Worm (Caenorhabditis elegans) whole organism, L2 larva: ENCODE measurements around the gene copz-1.
A peak's percentile ranks its signal among the peaks of the same experiment; 100 is the strongest.
"Not testable (repeated sequence)": the region's sequence is repeated elsewhere in the genome, so short reads cannot be mapped to it uniquely, and the experiment has no call there.

Source experiments
- R02D3.7 ChIP-seq: fragments of 150-350 bp; optimal IDR thresholded peaks from 2 replicates; lab custom pipeline; 2014; ENCODE audit warnings: missing biosample characterization, missing genetic modification characterization
- ZK546.5 ChIP-seq: sonication (generic microtip); optimal IDR thresholded peaks from 2 replicates; lab custom pipeline; 2017; ENCODE audit warnings: missing biosample characterization, missing genetic modification characterization
- aly-2 ChIP-seq: fragments of 150-350 bp; optimal IDR thresholded peaks from 2 replicates; lab custom pipeline; 2014; ENCODE audit warnings: missing biosample characterization, missing genetic modification characterization
- ama-1 ChIP-seq: fragments of 150-350 bp; optimal IDR thresholded peaks from 2 replicates; lab custom pipeline; 2018; ENCODE audit warnings: inconsistent platforms
- blmp-1 ChIP-seq: sonication (generic microtip); optimal IDR thresholded peaks from 2 replicates; lab custom pipeline; 2017; ENCODE audit warnings: missing genetic modification characterization, mild to moderate bottlenecking, missing compliant biosample characterization, antibody characterized with exemption, moderate library complexity; ENCODE audit not compliant: insufficient read depth
- crh-2 ChIP-seq: sonication (generic microtip); optimal IDR thresholded peaks from 2 replicates; lab custom pipeline; 2017; ENCODE audit warnings: missing biosample characterization, missing genetic modification characterization
- dmd-4 ChIP-seq: sonication (generic microtip); optimal IDR thresholded peaks from 2 replicates; lab custom pipeline; 2017; ENCODE audit warnings: missing biosample characterization, missing genetic modification characterization
- egl-27 ChIP-seq: sonication (generic microtip); optimal IDR thresholded peaks from 3 replicates; lab custom pipeline; 2017; ENCODE audit warnings: missing biosample characterization, missing genetic modification reagents, missing genetic modification characterization
- elt-3 ChIP-seq: sonication (generic microtip); optimal IDR thresholded peaks from 2 replicates; lab custom pipeline; 2017; ENCODE audit warnings: missing biosample characterization, missing genetic modification characterization
- fos-1 ChIP-seq: fragments of 150-350 bp; optimal IDR thresholded peaks from 2 replicates; lab custom pipeline; 2014; ENCODE audit warnings: missing biosample characterization, missing genetic modification characterization
- gmeb-1 ChIP-seq: fragments of 150-350 bp; optimal IDR thresholded peaks from 2 replicates; lab custom pipeline; 2014; ENCODE audit warnings: missing biosample characterization, missing genetic modification characterization
- lin-11 ChIP-seq: fragments of 150-350 bp; sonication (generic microtip); optimal IDR thresholded peaks from 2 replicates; lab custom pipeline; 2014; ENCODE audit warnings: missing biosample characterization, missing genetic modification characterization, inconsistent platforms, mixed read lengths
- lin-13 ChIP-seq: fragments of 150-350 bp; optimal IDR thresholded peaks from 2 replicates; lab custom pipeline; 2014; ENCODE audit warnings: missing biosample characterization, missing genetic modification reagents, missing genetic modification characterization
- lsy-2 ChIP-seq, 2 experiments: fragments of 150-350 bp in 1 of 2; sonication (generic microtip) in 1 of 2; optimal IDR thresholded peaks; 2 replicates each; lab custom pipeline; 2014 to 2017; ENCODE audit warnings: missing biosample characterization in 2 of 2, missing genetic modification characterization in 2 of 2
- mab-5 ChIP-seq: fragments of 150-350 bp; optimal IDR thresholded peaks from 2 replicates; lab custom pipeline; 2014; ENCODE audit warnings: missing biosample characterization, missing genetic modification characterization
- mbf-1 ChIP-seq: sonication (generic microtip); optimal IDR thresholded peaks from 2 replicates; lab custom pipeline; 2017; ENCODE audit warnings: missing biosample characterization, missing genetic modification characterization
- nhr-10 ChIP-seq: sonication (generic microtip); optimal IDR thresholded peaks from 2 replicates; lab custom pipeline; 2017; ENCODE audit warnings: missing biosample characterization, missing genetic modification characterization
- nhr-12 ChIP-seq: fragments of 150-350 bp; optimal IDR thresholded peaks from 2 replicates; lab custom pipeline; 2014; ENCODE audit warnings: missing biosample characterization, missing genetic modification characterization
- nhr-129 ChIP-seq: fragments of 150-350 bp; optimal IDR thresholded peaks from 2 replicates; lab custom pipeline; 2014; ENCODE audit warnings: missing biosample characterization, missing genetic modification characterization
- nhr-21 ChIP-seq: fragments of 150-350 bp; optimal IDR thresholded peaks from 2 replicates; lab custom pipeline; 2014; ENCODE audit warnings: missing biosample characterization, missing genetic modification characterization
- nhr-23 ChIP-seq: fragments of 150-350 bp; optimal IDR thresholded peaks from 2 replicates; lab custom pipeline; 2014; ENCODE audit warnings: missing biosample characterization, missing genetic modification reagents, missing genetic modification characterization
- nhr-25 ChIP-seq: fragments of 150-350 bp; sonication (generic microtip); optimal IDR thresholded peaks from 3 replicates; lab custom pipeline; 2014; ENCODE audit warnings: missing biosample characterization, missing genetic modification characterization
- sem-4 ChIP-seq: fragments of 150-350 bp; optimal IDR thresholded peaks from 2 replicates; lab custom pipeline; 2014; ENCODE audit warnings: missing biosample characterization, missing genetic modification reagents, missing genetic modification characterization
- skn-1 ChIP-seq: sonication (generic microtip); optimal IDR thresholded peaks from 2 replicates; lab custom pipeline; 2017; ENCODE audit warnings: missing biosample characterization, missing genetic modification characterization
- sma-9 ChIP-seq, 2 experiments: fragments of 150-350 bp in 1 of 2; sonication (generic microtip) in 1 of 2; optimal IDR thresholded peaks; 2 replicates each; lab custom pipeline; 2014 to 2016; ENCODE audit warnings: missing genetic modification characterization in 2 of 2, mild to moderate bottlenecking in 1 of 2, missing biosample characterization in 1 of 2, missing compliant biosample characterization in 1 of 2, missing genetic modification reagents in 1 of 2, moderate library complexity in 1 of 2
- snpc-4 ChIP-seq: fragments of 150-350 bp; optimal IDR thresholded peaks from 2 replicates; lab custom pipeline; 2014; ENCODE audit warnings: missing biosample characterization, missing genetic modification characterization
- unc-39 ChIP-seq: fragments of 150-350 bp; optimal IDR thresholded peaks from 2 replicates; lab custom pipeline; 2014; ENCODE audit warnings: missing biosample characterization, missing genetic modification characterization
- unc-55 ChIP-seq: fragments of 150-350 bp; sonication (generic microtip); optimal IDR thresholded peaks from 3 replicates; lab custom pipeline; 2014; ENCODE audit warnings: missing biosample characterization, missing genetic modification reagents, missing genetic modification characterization
- unc-62 ChIP-seq: fragments of 150-350 bp; optimal IDR thresholded peaks from 2 replicates; lab custom pipeline; 2014; ENCODE audit warnings: missing biosample characterization, missing genetic modification reagents, missing genetic modification characterization
- zag-1 ChIP-seq: fragments of 150-350 bp; optimal IDR thresholded peaks from 2 replicates; lab custom pipeline; 2014; ENCODE audit warnings: missing biosample characterization, missing genetic modification characterization
- ztf-1 ChIP-seq: fragments of 200-800 bp; sonication (Bioruptor generic); conservative IDR thresholded peaks from 2 replicates; pipeline ENCODE4 v1.3.6; 2022; ENCODE audit warnings: missing genetic modification characterization, missing compliant biosample characterization
- ztf-11 ChIP-seq: sonication (generic microtip); optimal IDR thresholded peaks from 2 replicates; lab custom pipeline; 2017; ENCODE audit warnings: missing biosample characterization, missing genetic modification characterization

Gene copz-1

DNA sequence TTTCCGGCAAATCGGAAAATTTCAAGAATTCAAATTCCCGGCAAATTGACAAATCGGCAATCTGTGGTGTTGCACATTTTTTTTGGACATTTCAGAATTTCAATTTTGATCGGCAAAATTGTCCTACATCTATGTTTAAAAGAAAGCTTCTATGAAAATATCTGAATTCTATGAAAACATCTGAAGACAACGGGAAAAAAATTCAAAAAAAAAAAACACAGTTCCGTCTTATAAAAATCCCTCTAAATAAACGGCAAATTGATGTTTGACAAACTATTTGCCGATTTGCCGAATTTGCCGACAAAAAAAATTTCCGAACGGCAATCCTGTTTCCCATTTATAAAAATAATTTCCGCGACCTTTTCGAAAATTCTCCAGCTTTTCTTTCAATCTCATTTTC is 41.7 kb downstream of the copz-1 start, which contains the start of gene F44F4.15:
Gene F44F4.15 (plus strand): TSS at position 301 of the 400 bp plus-strand sequence.
- no peak for TF ChIP-seq fos-1 (tag; lab: Kevin White, UChicago)
- TF ChIP-seq snpc-4 (tag; lab: Kevin White, UChicago), result no peak
- no peak for TF ChIP-seq sem-4
- no peak for TF ChIP-seq aly-2 (tag; lab: Kevin White, UChicago)
- TF ChIP-seq mab-5 (tag; lab: Kevin White, UChicago), result no peak
- no peak for TF ChIP-seq nhr-23
- TF ChIP-seq nhr-129, result no peak
- no peak for TF ChIP-seq nhr-25 (tag; lab: Kevin White, UChicago)
- TF ChIP-seq ztf-11, result no peak
- no peak for TF ChIP-seq lin-13 (GFP tag; lab: Kevin White, UChicago)
- no peak for TF ChIP-seq ztf-1
- TF ChIP-seq, all 48 proteins: peak for 0

DNA sequence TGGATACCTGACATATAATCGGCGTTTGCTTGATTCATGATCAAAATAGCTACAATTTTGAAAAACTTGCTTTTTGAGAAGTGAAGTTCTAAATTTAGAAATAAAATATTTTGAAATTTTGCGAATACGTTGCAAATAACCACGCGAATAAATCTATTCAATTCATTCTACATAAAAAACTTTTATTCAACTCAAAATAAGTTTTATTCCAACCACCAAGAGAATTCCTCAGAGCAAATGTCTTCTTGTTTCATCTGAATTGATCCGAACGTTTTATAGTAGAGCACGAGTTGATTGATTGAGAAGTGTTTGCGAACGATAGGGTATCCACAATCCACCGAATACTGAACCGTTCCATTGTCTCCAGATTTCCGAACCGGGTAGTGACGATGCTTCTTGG is 43.1 kb downstream of the copz-1 start, which contains the start of gene F44F4.9:
Gene F44F4.9 (minus strand): TSS at position 101 of the 400 bp plus-strand sequence.
- TF ChIP-seq blmp-1 (tag; lab: Kevin White, UChicago) (no peak), lin-13 (GFP tag; lab: Kevin White, UChicago) (no peak), nhr-21 (tag; lab: Kevin White, UChicago) (no peak), lsy-2 (tag; optimal IDR thresholded peaks at IDR 0.05; lab: Kevin White, UChicago) (no peak), ama-1 (no peak), elt-3 (no peak), skn-1 (no peak), mab-5 (tag; lab: Kevin White, UChicago) (no peak), nhr-23 (no peak), sma-9 (GFP tag; optimal IDR thresholded peaks at IDR 0.05; lab: Kevin White, UChicago) (no peak), sma-9 (tag; optimal IDR thresholded peaks at IDR 0.05; lab: Kevin White, UChicago) (no peak), lin-11 (tag; lab: Kevin White, UChicago) (no peak), snpc-4 (tag; lab: Kevin White, UChicago) (no peak), aly-2 (tag; lab: Kevin White, UChicago) (no peak)

DNA sequence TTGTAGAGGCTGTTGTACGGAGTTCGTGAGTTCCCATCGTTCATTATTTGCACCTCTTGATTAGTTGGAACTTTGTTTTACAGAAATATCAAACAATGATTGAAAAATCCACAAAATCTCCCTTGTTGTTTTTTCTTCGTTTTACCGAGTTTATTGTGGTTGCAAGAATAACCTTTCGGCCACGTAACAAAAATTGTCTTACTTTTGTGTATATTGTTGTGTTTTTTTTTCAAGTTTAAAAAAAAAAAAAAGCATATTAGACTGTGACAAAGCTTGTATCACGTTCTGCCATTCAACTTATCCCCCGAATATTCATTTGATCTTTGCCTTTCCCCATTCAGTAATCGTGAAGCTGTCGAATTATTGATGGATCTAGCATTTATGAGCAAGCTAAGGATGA is 44.5 kb downstream of the copz-1 start, which contains the start of gene F44F4.10:
Gene F44F4.10 (minus strand): TSS at position 101 of the 400 bp plus-strand sequence.
- TF ChIP-seq R02D3.7, result no peak
- no peak for TF ChIP-seq gmeb-1 (tag; lab: Kevin White, UChicago)
- no peak for TF ChIP-seq lsy-2 (tag; optimal IDR thresholded peaks at IDR 0.05; lab: Kevin White, UChicago)
- TF ChIP-seq nhr-21 (tag; lab: Kevin White, UChicago), result no peak
- TF ChIP-seq crh-2, result no peak
- TF ChIP-seq lin-13 (GFP tag; lab: Kevin White, UChicago), result no peak
- no peak for TF ChIP-seq skn-1
- no peak for TF ChIP-seq egl-27
- no peak for TF ChIP-seq ztf-1
- TF ChIP-seq dmd-4 (tag; lab: Kevin White, UChicago), result no peak
- no peak for TF ChIP-seq unc-39 (tag; lab: Kevin White, UChicago)
- TF ChIP-seq ZK546.5 (tag; lab: Kevin White, UChicago), result no peak
- no peak for TF ChIP-seq mbf-1
- TF ChIP-seq zag-1 (tag; lab: Kevin White, UChicago), result no peak
- no peak for TF ChIP-seq unc-55 (GFP tag; lab: Kevin White, UChicago)
- TF ChIP-seq nhr-12, result no peak
- no peak for TF ChIP-seq nhr-129
- TF ChIP-seq nhr-10, result no peak

DNA sequence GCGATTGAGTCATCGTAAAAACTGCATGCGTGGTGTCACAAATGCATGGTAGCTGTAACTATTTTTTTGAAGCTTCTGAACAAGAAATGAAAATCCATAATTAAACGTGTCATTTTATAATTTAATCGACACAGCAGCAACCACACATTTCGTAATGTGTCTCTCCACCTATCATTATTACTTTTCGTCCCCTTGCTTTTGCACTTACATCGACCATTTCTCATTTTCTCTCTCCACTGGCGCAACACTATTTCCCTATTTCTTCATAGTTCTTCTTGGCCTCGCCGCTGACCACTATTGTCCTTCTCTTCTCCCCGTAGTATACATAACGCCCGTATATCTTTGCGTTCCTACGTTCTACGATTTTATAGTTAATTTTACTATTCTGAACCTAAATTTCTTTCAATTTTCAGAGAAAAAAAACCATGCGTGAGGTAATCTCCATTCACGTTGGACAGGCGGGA is 45.6 kb downstream of the copz-1 start, which contains the start of gene tba-4:
Gene tba-4 (plus strand): TSS at position 414 of the 464 bp plus-strand sequence.
- no peak for TF ChIP-seq mbf-1
- TF ChIP-seq fos-1 (tag; lab: Kevin White, UChicago), result peak; percentile 60
- no peak for TF ChIP-seq unc-62

DNA sequence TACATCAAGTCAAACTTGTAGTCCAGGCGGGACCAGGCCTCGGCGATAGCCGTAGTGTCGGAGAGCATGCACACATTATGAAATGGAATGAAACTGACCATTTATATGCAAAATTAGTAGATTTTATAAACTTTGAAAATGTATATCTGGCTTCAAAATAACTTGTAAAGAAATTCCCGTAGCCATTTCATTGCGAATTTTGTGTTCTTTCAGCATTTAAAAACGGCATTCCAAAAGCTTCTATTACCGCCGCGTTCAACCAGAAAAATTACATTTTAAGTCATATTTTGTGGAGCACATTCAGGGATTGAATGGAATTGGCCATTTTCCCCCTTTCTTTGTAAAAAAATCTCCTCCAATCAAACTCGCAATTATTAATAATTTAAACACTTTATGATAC is 50.2 kb downstream of the copz-1 start, which contains the start of gene Y19D2B.1:
Gene Y19D2B.1 (minus strand): TSS at position 101 of the 400 bp plus-strand sequence.
- TF ChIP-seq elt-3; crh-2; lin-11 (tag; lab: Kevin White, UChicago): not testable (repeated sequence)
- TF ChIP-seq, all 48 proteins: peak for 0; not testable (repeated sequence) for 48
